Fruit fly (Drosophila melanogaster) whole organism, embryonic: ENCODE results near the gene CG2120.
A peak's percentile ranks its signal among the peaks of the same experiment; 100 is the strongest.

Experiments
- Antp ChIP-seq: fragments of 200-800 bp; sonication (Bioruptor generic); optimal IDR thresholded peaks from 3 replicates; lab custom pipeline; 2016; ENCODE audit warnings: missing biosample characterization, missing genetic modification characterization
- CG10209 ChIP-seq: fragments of 200-800 bp; sonication (Bioruptor generic); optimal IDR thresholded peaks from 3 replicates; lab custom pipeline; 2017; ENCODE audit warnings: missing biosample characterization, mild to moderate bottlenecking, missing genetic modification characterization, missing genetic modification reagents
- CG10431 ChIP-seq: fragments of 200-800 bp; sonication (Bioruptor generic); optimal IDR thresholded peaks from 3 replicates; lab custom pipeline; 2018; ENCODE audit warnings: missing biosample characterization, mild to moderate bottlenecking, missing genetic modification characterization
- CG10462 ChIP-seq: fragments of 200-800 bp; sonication (Bioruptor generic); optimal IDR thresholded peaks from 2 replicates; lab custom pipeline; 2016; ENCODE audit warnings: missing biosample characterization, missing genetic modification characterization
- CG11504 ChIP-seq: fragments of 200-800 bp; sonication (Bioruptor generic); optimal IDR thresholded peaks from 3 replicates; lab custom pipeline; 2019; ENCODE audit warnings: missing biosample characterization, mild to moderate bottlenecking, missing genetic modification characterization, moderate library complexity
- CG12299 ChIP-seq: fragments of 200-800 bp; sonication (Bioruptor generic); optimal IDR thresholded peaks from 2 replicates; lab custom pipeline; 2018; ENCODE audit warnings: missing biosample characterization, mild to moderate bottlenecking, missing genetic modification characterization
- CG12391 ChIP-seq: fragments of 200-800 bp; sonication (Bioruptor generic); optimal IDR thresholded peaks from 3 replicates; lab custom pipeline; 2018; ENCODE audit warnings: missing biosample characterization, mild to moderate bottlenecking, missing genetic modification characterization, moderate library complexity
- CG12744 ChIP-seq: fragments of 200-800 bp; sonication (Bioruptor generic); optimal IDR thresholded peaks from 2 replicates; lab custom pipeline; 2016; ENCODE audit warnings: missing biosample characterization, missing genetic modification characterization
- CG15601 ChIP-seq: fragments of 200-800 bp; sonication (Bioruptor generic); optimal IDR thresholded peaks from 3 replicates; lab custom pipeline; 2019; ENCODE audit warnings: missing biosample characterization, mild to moderate bottlenecking, missing genetic modification characterization, moderate library complexity
- CG31365 ChIP-seq: fragments of 200-800 bp; sonication (Bioruptor generic); optimal IDR thresholded peaks from 2 replicates; lab custom pipeline; 2018; ENCODE audit warnings: missing biosample characterization, mild to moderate bottlenecking, missing genetic modification characterization
- CG31388 ChIP-seq: fragments of 200-800 bp; sonication (Bioruptor generic); optimal IDR thresholded peaks from 2 replicates; lab custom pipeline; 2016; ENCODE audit warnings: missing biosample characterization, missing genetic modification characterization
- CG34376 ChIP-seq: fragments of 200-800 bp; sonication (Bioruptor generic); optimal IDR thresholded peaks from 2 replicates; lab custom pipeline; 2018; ENCODE audit warnings: missing biosample characterization, mild to moderate bottlenecking, missing genetic modification characterization
- CG5180 ChIP-seq: fragments of 200-800 bp; sonication (Bioruptor generic); optimal IDR thresholded peaks from 3 replicates; lab custom pipeline; 2017; ENCODE audit warnings: missing biosample characterization, missing genetic modification characterization, mild to moderate bottlenecking, moderate library complexity, missing genetic modification reagents
- CG6175 ChIP-seq: fragments of 200-800 bp; sonication (Bioruptor generic); IDR thresholded peaks from 3 replicates; pipeline ENCODE4 v1.3.6; 2022; ENCODE audit warnings: missing biosample characterization, missing genetic modification characterization
- CG7745 ChIP-seq: fragments of 200-800 bp; sonication (Bioruptor generic); optimal IDR thresholded peaks from 2 replicates; lab custom pipeline; 2018; ENCODE audit warnings: missing biosample characterization, mild to moderate bottlenecking, missing genetic modification characterization, moderate library complexity
- CG9817 ChIP-seq: fragments of 200-800 bp; sonication (Bioruptor generic); optimal IDR thresholded peaks from 2 replicates; lab custom pipeline; 2018; ENCODE audit warnings: missing biosample characterization, mild to moderate bottlenecking, missing genetic modification characterization, moderate library complexity
- CTCF ChIP-seq: fragments of 200-800 bp; sonication (Bioruptor generic); optimal IDR thresholded peaks from 2 replicates; lab custom pipeline; 2017; ENCODE audit warnings: missing biosample characterization, mild to moderate bottlenecking, missing genetic modification characterization, moderate library complexity
- Deaf1 ChIP-seq: fragments of 200-800 bp; optimal IDR thresholded peaks from 3 replicates; lab custom pipeline; 2019; ENCODE audit warnings: missing biosample characterization, mild to moderate bottlenecking, missing genetic modification characterization, moderate library complexity
- Doc3 ChIP-seq: fragments of 200-800 bp; sonication (Bioruptor generic); IDR thresholded peaks from 3 replicates; pipeline ENCODE4 v1.3.6; 2022; ENCODE audit warnings: missing biosample characterization, missing genetic modification characterization; ENCODE audit not compliant: partially characterized antibody
- Ets65A ChIP-seq: fragments of 200-800 bp; sonication (Bioruptor generic); peaks from one replicate; lab custom pipeline; 2016; ENCODE audit warnings: missing biosample characterization, missing genetic modification characterization
- Fer3 ChIP-seq: fragments of 200-800 bp; sonication (Bioruptor generic); optimal IDR thresholded peaks from 2 replicates; lab custom pipeline; 2018; ENCODE audit warnings: missing biosample characterization, mild to moderate bottlenecking, missing genetic modification characterization, moderate library complexity
- Hmr ChIP-seq: fragments of 200-800 bp; sonication (Bioruptor generic); optimal IDR thresholded peaks from 3 replicates; lab custom pipeline; 2017; ENCODE audit warnings: mild to moderate bottlenecking, missing biosample characterization, missing genetic modification reagents, missing genetic modification characterization
- Hr3 ChIP-seq: fragments of 200-800 bp; sonication (Bioruptor generic); optimal IDR thresholded peaks from 3 replicates; lab custom pipeline; 2016; ENCODE audit warnings: missing biosample characterization, missing genetic modification characterization
- Mes4 ChIP-seq: fragments of 200-800 bp; sonication (Bioruptor generic); optimal IDR thresholded peaks from 2 replicates; lab custom pipeline; 2016; ENCODE audit warnings: missing biosample characterization, missing genetic modification characterization
- Sin3A ChIP-seq: fragments of >200 bp; optimal IDR thresholded peaks from 2 replicates; lab custom pipeline; 2018
- Xrp1 ChIP-seq: fragments of 200-800 bp; sonication (Bioruptor generic); IDR thresholded peaks from 2 replicates; pipeline ENCODE4 v1.3.6; 2022; ENCODE audit warnings: missing biosample characterization, missing genetic modification characterization
- bab2 ChIP-seq: fragments of 200-800 bp; sonication (Bioruptor generic); optimal IDR thresholded peaks from 2 replicates; lab custom pipeline; 2016; ENCODE audit warnings: missing biosample characterization, missing genetic modification characterization
- bsh ChIP-seq, 2 experiments: fragments of 200-800 bp; sonication (Bioruptor generic); optimal IDR thresholded peaks; 2 replicates each; lab custom pipeline; 2017 to 2018; ENCODE audit warnings: mild to moderate bottlenecking in 2 of 2, missing biosample characterization in 2 of 2, missing genetic modification characterization in 2 of 2, moderate library complexity in 1 of 2
- cg ChIP-seq: fragments of 200-800 bp; sonication (Bioruptor generic); optimal IDR thresholded peaks from 3 replicates; lab custom pipeline; 2019; ENCODE audit warnings: missing biosample characterization, mild to moderate bottlenecking, missing genetic modification characterization, moderate library complexity
- cwo ChIP-seq: fragments of 200-800 bp; sonication (Bioruptor generic); optimal IDR thresholded peaks from 3 replicates; lab custom pipeline; 2017; ENCODE audit warnings: missing biosample characterization, missing genetic modification characterization, mild to moderate bottlenecking, moderate library complexity, missing genetic modification reagents
- disco-r ChIP-seq: fragments of 200-800 bp; sonication (Bioruptor generic); optimal IDR thresholded peaks from 2 replicates; lab custom pipeline; 2016; ENCODE audit warnings: missing biosample characterization, missing genetic modification characterization
- exex ChIP-seq: fragments of 200-800 bp; sonication (Bioruptor generic); optimal IDR thresholded peaks from 4 replicates; lab custom pipeline; 2018; ENCODE audit warnings: missing biosample characterization, mild to moderate bottlenecking, missing genetic modification characterization, moderate library complexity
- fd64A ChIP-seq: fragments of 200-800 bp; sonication (Bioruptor generic); optimal IDR thresholded peaks from 3 replicates; lab custom pipeline; 2018; ENCODE audit warnings: missing biosample characterization, mild to moderate bottlenecking, missing genetic modification characterization
- grau ChIP-seq: fragments of 200-800 bp; optimal IDR thresholded peaks from 3 replicates; lab custom pipeline; 2019; ENCODE audit warnings: missing biosample characterization, mild to moderate bottlenecking, missing genetic modification characterization, moderate library complexity
- grn ChIP-seq: fragments of 200-800 bp; sonication (Bioruptor generic); optimal IDR thresholded peaks from 3 replicates; lab custom pipeline; 2017; ENCODE audit warnings: missing biosample characterization, missing genetic modification characterization
- kah ChIP-seq: fragments of 200-800 bp; sonication (Bioruptor generic); optimal IDR thresholded peaks from 2 replicates; lab custom pipeline; 2018; ENCODE audit warnings: missing biosample characterization, mild to moderate bottlenecking, missing genetic modification characterization
- klu ChIP-seq: fragments of 200-800 bp; sonication (Bioruptor generic); IDR thresholded peaks from 2 replicates; pipeline ENCODE4 v1.3.6; 2022; ENCODE audit warnings: missing biosample characterization, missing genetic modification characterization
- kni ChIP-seq: fragments of 200-800 bp; sonication (Bioruptor generic); optimal IDR thresholded peaks from 3 replicates; lab custom pipeline; 2017; ENCODE audit warnings: mild to moderate bottlenecking, missing biosample characterization, missing genetic modification reagents, missing genetic modification characterization
- knrl ChIP-seq: fragments of 200-800 bp; sonication (Bioruptor generic); IDR thresholded peaks from 3 replicates; pipeline ENCODE4 v1.3.6; 2022; ENCODE audit warnings: missing biosample characterization, missing genetic modification characterization; ENCODE audit not compliant: partially characterized antibody
- lab ChIP-seq: fragments of 200-800 bp; sonication (Bioruptor generic); optimal IDR thresholded peaks from 3 replicates; lab custom pipeline; 2017; ENCODE audit warnings: missing biosample characterization, missing genetic modification characterization, mild to moderate bottlenecking, moderate library complexity, missing genetic modification reagents
- oc ChIP-seq: fragments of 200-800 bp; sonication (Bioruptor generic); optimal IDR thresholded peaks from 2 replicates; lab custom pipeline; 2018; ENCODE audit warnings: missing biosample characterization, mild to moderate bottlenecking, missing genetic modification characterization, moderate library complexity
- pan ChIP-seq, 4 experiments: fragments of >200 bp in 3 of 4; fragments of 200-800 bp in 1 of 4; sonication (Bioruptor generic) in 1 of 4; optimal IDR thresholded peaks in 3 of 4; IDR thresholded peaks in 1 of 4; 2 replicates each; pipeline versions ENCODE4 v1.3.6 to Lab custom; 2017 to 2022; ENCODE audit warnings: missing biosample characterization in 2 of 4, missing genetic modification characterization in 2 of 4, mixed read lengths in 1 of 4
- salm ChIP-seq: fragments of 200-800 bp; sonication (Bioruptor generic); optimal IDR thresholded peaks from 2 replicates; lab custom pipeline; 2018; ENCODE audit warnings: missing biosample characterization, mild to moderate bottlenecking, missing genetic modification characterization
- sd ChIP-seq: fragments of 200-800 bp; sonication (Bioruptor generic); optimal IDR thresholded peaks from 3 replicates; lab custom pipeline; 2018; ENCODE audit warnings: missing biosample characterization, mild to moderate bottlenecking, missing genetic modification characterization, moderate library complexity
- stc ChIP-seq: fragments of 200-800 bp; sonication (Bioruptor generic); IDR thresholded peaks from 2 replicates; pipeline ENCODE4 v1.3.6; 2022; ENCODE audit warnings: missing biosample characterization, missing genetic modification characterization
- tap ChIP-seq: fragments of 200-800 bp; optimal IDR thresholded peaks from 3 replicates; lab custom pipeline; 2019; ENCODE audit warnings: missing biosample characterization, mild to moderate bottlenecking, missing genetic modification characterization, moderate library complexity
- unpg ChIP-seq: fragments of 200-800 bp; sonication (Bioruptor generic); optimal IDR thresholded peaks from 3 replicates; lab custom pipeline; 2018; ENCODE audit warnings: missing biosample characterization, mild to moderate bottlenecking, missing genetic modification characterization, moderate library complexity
- vnd ChIP-seq: fragments of 200-800 bp; sonication (Bioruptor generic); IDR thresholded peaks from 3 replicates; pipeline ENCODE4 v1.3.6; 2022; ENCODE audit warnings: missing biosample characterization, missing genetic modification characterization; ENCODE audit not compliant: partially characterized antibody
- z ChIP-seq: fragments of 200-800 bp; sonication (Bioruptor generic); IDR thresholded peaks from 3 replicates; pipeline ENCODE4 v1.3.6; 2022; ENCODE audit warnings: missing biosample characterization, missing genetic modification characterization

The CG2120 gene

dm6 chrX:8106281-8107050, 29.2 kb upstream of the CG2120 start:
- no peak for TF ChIP-seq CG10209
- TF ChIP-seq fd64A (GFP tag; lab: Kevin White, UChicago): peak; percentile 0
- no peak for TF ChIP-seq CG12391 (tag; lab: Kevin White, UChicago)
- TF ChIP-seq lab (GFP tag; lab: Kevin White, UChicago): peak; percentile 34
- TF ChIP-seq CG10431 (GFP tag; lab: Kevin White, UChicago): peak; percentile 4
- no peak for TF ChIP-seq stc (GFP tag; lab: Robert Waterston, UW)
- peak in 1 of 2 experiments; percentile 9 for TF ChIP-seq bsh (GFP tag; optimal IDR thresholded peaks at IDR 0.05; lab: Kevin White, UChicago)
- no peak for TF ChIP-seq CG12744 (GFP tag; lab: Kevin White, UChicago)
- no peak for TF ChIP-seq Sin3A (lab: Kevin White, UChicago)
- TF ChIP-seq grau: no peak
- 0 out of 2 replicates have a peak, but pooled peaks have one; percentile 7 for TF ChIP-seq Xrp1
- TF ChIP-seq tap (tag; lab: Kevin White, UChicago): no peak
- peak; percentile 52; the same call in 2 of the 3 replicates for TF ChIP-seq vnd
- TF ChIP-seq CG10462: no peak
- no peak for TF ChIP-seq oc (tag; lab: Kevin White, UChicago)
- TF ChIP-seq Mes4: no peak
- peak; percentile 12 for TF ChIP-seq cwo (GFP tag; lab: Kevin White, UChicago)
- TF ChIP-seq CG31388 (GFP tag; lab: Kevin White, UChicago): no peak
- TF ChIP-seq salm (tag; lab: Kevin White, UChicago): peak; percentile 54
- TF ChIP-seq Antp (GFP tag; lab: Kevin White, UChicago): no peak
- TF ChIP-seq CG31365 (tag; lab: Kevin White, UChicago): no peak
- no peak for TF ChIP-seq Fer3 (tag; lab: Kevin White, UChicago)
- TF ChIP-seq kni: no peak
- peak; percentile 92 for TF ChIP-seq exex (tag; lab: Kevin White, UChicago)
- peak; percentile 14 for TF ChIP-seq Deaf1 (tag; lab: Kevin White, UChicago)
- no peak for TF ChIP-seq bab2 (GFP tag; lab: Kevin White, UChicago)
- no peak for TF ChIP-seq CG12299
- peak; percentile 89 for TF ChIP-seq grn (GFP tag; lab: Kevin White, UChicago)
- peak; percentile 10 for TF ChIP-seq CG15601 (tag; lab: Kevin White, UChicago)
- TF ChIP-seq z (GFP tag; lab: Robert Waterston, UW): peak; percentile 80
- peak; percentile 35 for TF ChIP-seq cg (GFP tag; lab: Kevin White, UChicago)
- no peak for TF ChIP-seq knrl (GFP tag; lab: Robert Waterston, UW)
- TF ChIP-seq disco-r (GFP tag; lab: Kevin White, UChicago): no peak
- no peak for TF ChIP-seq klu
- TF ChIP-seq CG6175: no peak
- TF ChIP-seq sd (tag; lab: Kevin White, UChicago): peak; percentile 32
- no peak for TF ChIP-seq CG11504
- peak; percentile 31 for TF ChIP-seq kah (GFP tag; lab: Kevin White, UChicago)
- TF ChIP-seq Doc3 (GFP tag; lab: Robert Waterston, UW): no peak
- no peak for TF ChIP-seq CG9817 (tag; lab: Kevin White, UChicago)
- TF ChIP-seq Hr3 (GFP tag; lab: Kevin White, UChicago): no peak
- no peak for TF ChIP-seq Hmr (GFP tag; lab: Kevin White, UChicago)
- peak; percentile 67 for TF ChIP-seq CG5180
- no peak for TF ChIP-seq pan (optimal IDR thresholded peaks at IDR 0.05; lab: Kevin White, UChicago)
- no peak for TF ChIP-seq pan (GFP tag; optimal IDR thresholded peaks at IDR 0.05 in 1 of 2, IDR thresholded peaks at IDR 0.05 in 1 of 2)
- no peak for TF ChIP-seq unpg
- TF ChIP-seq CTCF (GFP tag; lab: Kevin White, UChicago): no peak
- TF ChIP-seq CG34376: peak; percentile 70
- TF ChIP-seq Ets65A (GFP tag; lab: Kevin White, UChicago): no peak
- peak; percentile 95 for TF ChIP-seq CG7745 (tag; lab: Kevin White, UChicago)
